Worm (Caenorhabditis elegans): ENCODE data around the gene atln-1.

DNA sequence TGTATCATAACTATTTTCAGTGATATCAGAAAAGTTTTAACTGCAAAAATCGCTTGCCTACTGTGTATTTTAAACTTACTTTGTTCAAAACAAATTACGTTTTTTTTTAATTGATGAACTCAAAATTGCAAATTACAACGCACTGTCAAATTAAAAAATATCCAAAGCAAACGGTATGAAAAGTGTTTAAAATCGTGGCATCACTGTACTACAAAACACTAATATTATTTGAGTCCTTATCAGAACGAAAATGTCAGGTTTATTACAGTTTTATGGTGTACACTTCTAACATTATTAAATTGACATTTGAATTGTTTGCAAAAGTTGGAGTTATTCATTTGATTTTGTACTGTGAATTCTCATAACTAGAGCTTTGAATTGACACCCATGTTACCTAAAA is 52.8 kb downstream of the atln-1 start, which contains the start of gene clec-83:
- TF ChIP-seq ztf-11 (tag; optimal IDR thresholded peaks at IDR 0.05) (no peak), snpc-4 (tag; optimal IDR thresholded peaks at IDR 0.05) (no peak), nhr-12 (tag; optimal IDR thresholded peaks at IDR 0.05) (no peak), ces-1 (GFP tag; optimal IDR thresholded peaks at IDR 0.05) (no peak), unc-39 (tag; optimal IDR thresholded peaks at IDR 0.05) (no peak), pha-4 (tag; optimal IDR thresholded peaks at IDR 0.05) (no peak), lin-13 (tag; optimal IDR thresholded peaks at IDR 0.05) (no peak), sptf-1 (tag; optimal IDR thresholded peaks at IDR 0.05) (no peak), lsy-2 (tag; optimal IDR thresholded peaks at IDR 0.05) (no peak), nhr-237 (tag; optimal IDR thresholded peaks at IDR 0.05) (no peak), bed-3 (GFP tag; optimal IDR thresholded peaks at IDR 0.05) (no peak), lin-32 (GFP tag; optimal IDR thresholded peaks at IDR 0.05) (no peak)
